Worm (Caenorhabditis elegans) whole organism, young adult: ENCODE measurements around the gene K06A4.10.

Experiments
- C06A6.2 ChIP-seq: fragments of 200-800 bp; sonication (Bioruptor generic); conservative IDR thresholded peaks from 2 replicates; pipeline ENCODE4 v1.3.6; 2022; ENCODE audit warnings: missing genetic modification characterization, missing compliant biosample characterization
- F39B2.1 ChIP-seq: fragments of 200-800 bp; sonication (Bioruptor generic); IDR thresholded peaks from 2 replicates; pipeline ENCODE4 v1.3.6; 2022; ENCODE audit warnings: missing genetic modification reagents, missing genetic modification characterization, missing compliant biosample characterization
- Y79H2A.3 ChIP-seq: fragments of 200-800 bp; sonication (Bioruptor generic); conservative IDR thresholded peaks from 2 replicates; pipeline ENCODE4 v1.3.6; 2022; ENCODE audit warnings: missing genetic modification reagents, missing genetic modification characterization, missing compliant biosample characterization
- ama-1 ChIP-seq, 3 experiments: fragments of 150-350 bp in 1 of 3; sonication (generic microtip) in 2 of 3; optimal IDR thresholded peaks; 2 replicates each; lab custom pipeline; 2014 to 2018; ENCODE audit warnings: missing biosample characterization in 2 of 3, missing genetic modification characterization in 2 of 3, missing genetic modification reagents in 2 of 3
- attf-3 ChIP-seq: fragments of 200-800 bp; sonication (Bioruptor generic); conservative IDR thresholded peaks from 2 replicates; pipeline ENCODE4 v1.3.6; 2022; ENCODE audit warnings: missing genetic modification reagents, missing genetic modification characterization, missing compliant biosample characterization
- ceh-100 ChIP-seq: fragments of 200-800 bp; sonication (Bioruptor generic); IDR thresholded peaks from 2 replicates; pipeline ENCODE4 v1.3.6; 2022; ENCODE audit warnings: missing genetic modification reagents, missing genetic modification characterization, missing compliant biosample characterization
- die-1 ChIP-seq: sonication (generic microtip); optimal IDR thresholded peaks from 2 replicates; lab custom pipeline; 2016; ENCODE audit warnings: missing genotype, mild to moderate bottlenecking, missing genetic modification characterization, missing compliant biosample characterization
- egl-44 ChIP-seq: fragments of 200-800 bp; sonication (Bioruptor generic); IDR thresholded peaks from 2 replicates; pipeline ENCODE4 v1.3.6; 2022; ENCODE audit warnings: missing genetic modification reagents, missing genetic modification characterization, missing compliant biosample characterization
- ets-4 ChIP-seq: fragments of 200-800 bp; sonication (Bioruptor generic); optimal IDR thresholded peaks from 2 replicates; lab custom pipeline; 2018; ENCODE audit warnings: mild to moderate bottlenecking, missing genetic modification characterization, missing compliant biosample characterization
- nfya-1 ChIP-seq: sonication (generic microtip); optimal IDR thresholded peaks from 2 replicates; lab custom pipeline; 2017; ENCODE audit warnings: antibody characterized with exemption, missing compliant biosample characterization, missing genetic modification characterization, borderline replicate concordance; ENCODE audit not compliant: insufficient read depth
- snpc-4 ChIP-seq, 5 experiments: fragments of 150-350 bp in 1 of 5; sonication (generic microtip) in 4 of 5; optimal IDR thresholded peaks; 2 replicates each; lab custom pipeline; 2014 to 2018; ENCODE audit warnings: missing genetic modification characterization in 5 of 5, missing biosample characterization in 3 of 5, antibody characterized with exemption in 2 of 5, mild to moderate bottlenecking in 2 of 5, missing compliant biosample characterization in 2 of 5, missing genotype in 2 of 5, moderate library complexity in 2 of 5, missing genetic modification reagents in 1 of 5

DNA sequence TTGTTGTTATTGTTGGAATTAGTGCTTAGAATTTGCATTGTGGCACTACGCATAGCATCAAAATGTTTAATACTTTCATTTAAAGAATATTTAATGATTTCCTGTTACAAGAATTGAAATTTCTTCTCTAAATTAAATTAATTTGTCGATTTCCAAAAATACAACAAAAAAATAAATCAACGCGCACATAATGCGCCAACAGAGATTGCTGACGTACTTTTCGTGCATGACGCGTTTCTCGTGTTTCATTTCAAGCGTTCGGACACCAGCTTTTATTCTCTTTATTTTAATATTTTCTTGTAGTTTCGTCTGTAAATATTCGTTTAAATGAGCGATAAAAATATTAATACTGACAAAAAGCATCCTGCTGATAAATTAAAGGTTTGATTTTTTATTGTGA lies 24.0 kb upstream of the K06A4.10 start, which contains the start of gene eif-2Bdelta:
- TF ChIP-seq egl-44 (no peak), F39B2.1 (no peak), ama-1 (optimal IDR thresholded peaks at IDR 0.05; lab: Kevin White, UChicago) (no peak), ama-1 (GFP tag; optimal IDR thresholded peaks at IDR 0.05; lab: Kevin White, UChicago) (no peak), Y79H2A.3 (no peak), die-1 (tag; lab: Kevin White, UChicago) (no peak), ets-4 (GFP tag; lab: Kevin White, UChicago) (no peak), snpc-4 (GFP tag; optimal IDR thresholded peaks at IDR 0.05; lab: Kevin White, UChicago) (peak; percentile 15), snpc-4 (tag; optimal IDR thresholded peaks at IDR 0.05; lab: Kevin White, UChicago) (peak in 3 of 4 experiments; percentile 42 to 49 (median 48)), ceh-100 (GFP tag; lab: Robert Waterston, UW) (no peak), C06A6.2 (no peak), nfya-1 (tag; lab: Kevin White, UChicago) (no peak), attf-3 (GFP tag; lab: Robert Waterston, UW) (no peak)
